Worm (Caenorhabditis elegans): ENCODE measurements around the gene vps-11.

ce11 chrII:10834717-10835116, 41.4 kb upstream of the vps-11 start:
- TF ChIP-seq elt-4 (tag; optimal IDR thresholded peaks at IDR 0.05) (no peak), ama-1 (optimal IDR thresholded peaks at IDR 0.05) (no peak), lin-11 (tag; optimal IDR thresholded peaks at IDR 0.05) (no peak), odd-2 (tag; optimal IDR thresholded peaks at IDR 0.05) (no peak), nhr-11 (tag; optimal IDR thresholded peaks at IDR 0.05) (no peak)
